Fruit fly (Drosophila melanogaster) Kc167 (cell line): ENCODE results near the gene CG31251.

Source experiments
- Myc ChIP-seq: fragments of >200 bp; optimal IDR thresholded peaks from 2 replicates; lab custom pipeline; 2017; ENCODE audit warnings: missing external identifiers
- Sin3A ChIP-seq: fragments of >200 bp; optimal IDR thresholded peaks from 2 replicates; lab custom pipeline; 2018; ENCODE audit warnings: missing external identifiers
- insv ChIP-seq: fragments of >200 bp; optimal IDR thresholded peaks from 3 replicates; lab custom pipeline; 2018; ENCODE audit warnings: missing external identifiers
- psq ChIP-seq: fragments of >200 bp; optimal IDR thresholded peaks from 2 replicates; lab custom pipeline; 2017; ENCODE audit warnings: missing external identifiers
- ttk ChIP-seq: sonication (Bioruptor generic); optimal IDR thresholded peaks from 2 replicates; lab custom pipeline; 2017; ENCODE audit warnings: missing external identifiers

dm6 chr3R:17699891-17700487 lies 15.3 kb upstream of the CG31251 start:
- TF ChIP-seq Sin3A (lab: Kevin White, UChicago) (no peak), ttk (no peak), Myc (lab: Kevin White, UChicago) (no peak), psq (no peak), insv (no peak)
